Worm (Caenorhabditis elegans) whole organism, L4 larva: ENCODE measurements around the gene tbb-2.

Source experiments
- R02D3.7 ChIP-seq: fragments of 150-350 bp; sonication (generic microtip); optimal IDR thresholded peaks from 3 replicates; lab custom pipeline; 2014; ENCODE audit warnings: missing biosample characterization, missing genetic modification characterization
- T20F7.1 ChIP-seq: fragments of 200-800 bp; sonication (Bioruptor generic); optimal IDR thresholded peaks from 2 replicates; lab custom pipeline; 2018; ENCODE audit warnings: mild to moderate bottlenecking, missing genetic modification characterization, missing compliant biosample characterization
- Y105C5A.15 ChIP-seq: fragments of 200-800 bp; sonication (Bioruptor generic); IDR thresholded peaks from 2 replicates; pipeline ENCODE4 v1.3.6; 2022; ENCODE audit warnings: missing genetic modification characterization, missing compliant biosample characterization
- Y48G9A.11 ChIP-seq: fragments of 200-800 bp; sonication (Bioruptor generic); IDR thresholded peaks from 2 replicates; pipeline ENCODE4 v1.3.6; 2022; ENCODE audit warnings: missing genetic modification reagents, missing genetic modification characterization, missing compliant biosample characterization
- Y5F2A.4 ChIP-seq: fragments of 200-800 bp; sonication (Bioruptor generic); optimal IDR thresholded peaks from 2 replicates; lab custom pipeline; 2018; ENCODE audit warnings: mild to moderate bottlenecking, missing genetic modification characterization, missing compliant biosample characterization
- Y75B8A.6 ChIP-seq: fragments of 200-800 bp; sonication (Bioruptor generic); IDR thresholded peaks from 2 replicates; pipeline ENCODE4 v1.3.6; 2022; ENCODE audit warnings: missing genetic modification reagents, missing genetic modification characterization, missing compliant biosample characterization
- ZK337.2 ChIP-seq: fragments of 200-800 bp; sonication (Bioruptor generic); IDR thresholded peaks from 2 replicates; pipeline ENCODE4 v1.3.6; 2022; ENCODE audit warnings: missing genetic modification reagents, missing genetic modification characterization, missing compliant biosample characterization
- aha-1 ChIP-seq: fragments of 150-350 bp; peaks from one replicate; lab custom pipeline; 2014; ENCODE audit warnings: missing biosample characterization, missing genetic modification characterization
- attf-4 ChIP-seq: sonication (generic microtip); optimal IDR thresholded peaks from 3 replicates; lab custom pipeline; 2017; ENCODE audit warnings: missing biosample characterization, missing genetic modification characterization
- ceh-44 ChIP-seq: fragments of 200-800 bp; sonication (Bioruptor generic); IDR thresholded peaks from 2 replicates; pipeline ENCODE4 v1.3.6; 2022; ENCODE audit warnings: missing genetic modification reagents, missing genetic modification characterization, missing compliant biosample characterization
- ceh-82 ChIP-seq: sonication (generic microtip); optimal IDR thresholded peaks from 2 replicates; lab custom pipeline; 2017; ENCODE audit warnings: missing biosample characterization, missing genetic modification characterization
- ces-1 ChIP-seq: fragments of 150-350 bp; sonication (generic microtip); optimal IDR thresholded peaks from 4 replicates; lab custom pipeline; 2014; ENCODE audit warnings: missing biosample characterization, missing genetic modification reagents, missing genetic modification characterization
- ctbp-1 ChIP-seq: fragments of 200-800 bp; sonication (Bioruptor generic); IDR thresholded peaks from 2 replicates; pipeline ENCODE4 v1.3.6; 2022; ENCODE audit warnings: missing genetic modification reagents, missing genetic modification characterization, missing compliant biosample characterization
- daf-16 ChIP-seq, 3 experiments: sonication (generic microtip); optimal IDR thresholded peaks; 2 replicates each; lab custom pipeline; 2016 to 2017; ENCODE audit warnings: missing genetic modification characterization in 3 of 3, missing genetic modification reagents in 3 of 3, mild to moderate bottlenecking in 2 of 3, missing compliant biosample characterization in 2 of 3, missing biosample characterization in 1 of 3, moderate library complexity in 1 of 3
- dmd-8 ChIP-seq: fragments of 200-800 bp; sonication (Bioruptor generic); IDR thresholded peaks from 2 replicates; pipeline ENCODE4 v1.3.6; 2022; ENCODE audit warnings: missing genetic modification characterization, missing compliant biosample characterization
- egl-43 ChIP-seq: fragments of 200-800 bp; sonication (Bioruptor generic); IDR thresholded peaks from 2 replicates; pipeline ENCODE4 v1.3.6; 2022; ENCODE audit warnings: missing genetic modification reagents, missing genetic modification characterization, missing compliant biosample characterization
- hlh-30 ChIP-seq: sonication (generic microtip); optimal IDR thresholded peaks from 2 replicates; lab custom pipeline; 2017; ENCODE audit warnings: antibody characterized with exemption, mild to moderate bottlenecking, missing genetic modification characterization, missing compliant biosample characterization; ENCODE audit not compliant: insufficient read depth
- lim-7 ChIP-seq: fragments of 200-800 bp; sonication (Bioruptor generic); IDR thresholded peaks from 2 replicates; pipeline ENCODE4 v1.3.6; 2022; ENCODE audit warnings: missing genetic modification characterization, missing compliant biosample characterization
- lin-13 ChIP-seq: fragments of 150-350 bp; optimal IDR thresholded peaks from 2 replicates; lab custom pipeline; 2014; ENCODE audit warnings: missing biosample characterization, missing genetic modification reagents, missing genetic modification characterization
- lin-38 ChIP-seq: fragments of 200-800 bp; sonication (Bioruptor generic); IDR thresholded peaks from 2 replicates; pipeline ENCODE4 v1.3.6; 2022; ENCODE audit warnings: missing genetic modification reagents, missing genetic modification characterization, missing compliant biosample characterization
- lin-39 ChIP-seq: fragments of 150-350 bp; optimal IDR thresholded peaks from 2 replicates; lab custom pipeline; 2014; ENCODE audit warnings: missing biosample characterization, missing genetic modification reagents, missing genetic modification characterization
- mdl-1 ChIP-seq, 2 experiments: fragments of 150-350 bp in 1 of 2; sonication (generic microtip) in 1 of 2; optimal IDR thresholded peaks; 2 replicates each; lab custom pipeline; 2014 to 2017; ENCODE audit warnings: missing biosample characterization in 2 of 2, missing genetic modification characterization in 2 of 2
- mep-1 ChIP-seq: fragments of 150-350 bp; sonication (generic microtip); optimal IDR thresholded peaks from 3 replicates; lab custom pipeline; 2014; ENCODE audit warnings: missing biosample characterization, missing genetic modification characterization
- mxl-2 ChIP-seq: fragments of 200-800 bp; sonication (Bioruptor generic); conservative IDR thresholded peaks from 2 replicates; pipeline ENCODE4 v1.3.6; 2022; ENCODE audit warnings: missing genetic modification reagents, missing genetic modification characterization, missing compliant biosample characterization
- mxl-3 ChIP-seq: fragments of 200-800 bp; sonication (Bioruptor generic); optimal IDR thresholded peaks from 2 replicates; lab custom pipeline; 2018; ENCODE audit warnings: mild to moderate bottlenecking, missing genetic modification characterization, missing compliant biosample characterization
- nhr-111 ChIP-seq: fragments of 200-800 bp; sonication (Bioruptor generic); optimal IDR thresholded peaks from 2 replicates; lab custom pipeline; 2018; ENCODE audit warnings: mild to moderate bottlenecking, missing genetic modification characterization, missing compliant biosample characterization
- nhr-25 ChIP-seq: sonication (generic microtip); optimal IDR thresholded peaks from 2 replicates; lab custom pipeline; 2017; ENCODE audit warnings: missing genetic modification characterization, mild to moderate bottlenecking, missing compliant biosample characterization, antibody characterized with exemption, moderate library complexity, borderline replicate concordance; ENCODE audit not compliant: insufficient read depth
- nhr-41 ChIP-seq: fragments of 200-800 bp; sonication (Bioruptor generic); IDR thresholded peaks from 2 replicates; pipeline ENCODE4 v1.3.6; 2022; ENCODE audit warnings: missing genetic modification reagents, missing genetic modification characterization, missing compliant biosample characterization
- nhr-48 ChIP-seq: sonication (generic microtip); optimal IDR thresholded peaks from 2 replicates; lab custom pipeline; 2016; ENCODE audit warnings: mild to moderate bottlenecking, missing genetic modification characterization, missing compliant biosample characterization
- pha-4 ChIP-seq, 2 experiments: fragments of 150-350 bp in 1 of 2; fragments of 200-800 bp in 1 of 2; sonication (Bioruptor generic) in 1 of 2; IDR thresholded peaks in 1 of 2; optimal IDR thresholded peaks in 1 of 2; 2 replicates each; pipeline versions ENCODE4 v1.3.6 to Lab custom; 2014 to 2022; ENCODE audit warnings: missing genetic modification characterization in 2 of 2, missing genetic modification reagents in 2 of 2, missing biosample characterization in 1 of 2, missing compliant biosample characterization in 1 of 2
- php-3 ChIP-seq: fragments of 200-800 bp; sonication (Bioruptor generic); IDR thresholded peaks from 2 replicates; pipeline ENCODE4 v1.3.6; 2022; ENCODE audit warnings: missing genetic modification reagents, missing genetic modification characterization, missing compliant biosample characterization
- pqm-1 ChIP-seq: sonication (generic microtip); optimal IDR thresholded peaks from 2 replicates; lab custom pipeline; 2017; ENCODE audit warnings: missing biosample characterization, missing genetic modification characterization
- set-16 ChIP-seq: fragments of 200-800 bp; sonication (Bioruptor generic); IDR thresholded peaks from 2 replicates; pipeline ENCODE4 v1.3.6; 2022; ENCODE audit warnings: missing genetic modification reagents, missing genetic modification characterization, missing compliant biosample characterization
- snpc-1.2 ChIP-seq: fragments of 200-800 bp; sonication (Bioruptor generic); IDR thresholded peaks from 2 replicates; pipeline ENCODE4 v1.3.6; 2022; ENCODE audit warnings: missing genetic modification reagents, missing genetic modification characterization, missing compliant biosample characterization
- tag-97 ChIP-seq: fragments of 200-800 bp; sonication (Bioruptor generic); IDR thresholded peaks from 2 replicates; pipeline ENCODE4 v1.3.6; 2022; ENCODE audit warnings: missing genetic modification characterization, missing compliant biosample characterization
- unc-130 ChIP-seq: sonication (generic microtip); optimal IDR thresholded peaks from 2 replicates; lab custom pipeline; 2016; ENCODE audit warnings: missing genetic modification reagents, missing genetic modification characterization, missing compliant biosample characterization
- unc-62 ChIP-seq, 3 experiments: fragments of 150-350 bp in 1 of 3; sonication (generic microtip); optimal IDR thresholded peaks in 2 of 3; peaks in 1 of 3; 1 replicate in 1 of 3; 2 replicates in 2 of 3; lab custom pipeline; 2014 to 2017; ENCODE audit warnings: missing biosample characterization in 3 of 3, missing genetic modification characterization in 3 of 3, missing genetic modification reagents in 3 of 3, missing genotype in 1 of 3
- zfp-2 ChIP-seq: sonication (generic microtip); optimal IDR thresholded peaks from 2 replicates; lab custom pipeline; 2016; ENCODE audit warnings: mild to moderate bottlenecking, missing genetic modification characterization, missing compliant biosample characterization
- zip-2 ChIP-seq: fragments of 150-350 bp; optimal IDR thresholded peaks from 2 replicates; lab custom pipeline; 2014; ENCODE audit warnings: missing biosample characterization, missing genetic modification characterization
- ztf-11 ChIP-seq: fragments of 150-350 bp; optimal IDR thresholded peaks from 2 replicates; lab custom pipeline; 2014; ENCODE audit warnings: missing biosample characterization, missing genetic modification characterization

tbb-2 gene

DNA sequence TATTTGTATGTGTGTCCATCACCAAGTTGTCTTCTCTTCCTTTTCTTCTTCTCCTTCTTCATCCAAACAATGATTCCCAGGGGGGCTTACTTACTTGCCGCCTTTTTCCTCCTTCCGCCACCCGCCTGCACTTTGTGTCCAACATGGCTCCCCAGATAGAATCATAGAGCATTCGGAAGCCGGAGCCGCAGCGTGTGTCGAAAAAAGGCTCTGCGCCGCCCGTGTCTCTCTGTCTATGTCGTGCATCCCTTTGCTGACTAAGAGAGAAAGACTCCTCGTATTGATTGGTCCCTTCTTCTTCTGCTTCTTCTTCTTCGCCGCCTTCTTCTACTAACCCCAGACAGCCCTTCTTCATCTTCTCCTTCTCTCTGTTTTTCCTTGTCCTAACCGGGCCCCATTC is 46.3 kb upstream of the tbb-2 start (continued):
- no peak for TF ChIP-seq lim-7
- no peak for TF ChIP-seq daf-16 (GFP tag; optimal IDR thresholded peaks at IDR 0.05; lab: Kevin White, UChicago)
- no peak for TF ChIP-seq daf-16 (tag; optimal IDR thresholded peaks at IDR 0.05; lab: Kevin White, UChicago)
- TF ChIP-seq egl-43 (GFP tag; lab: Robert Waterston, UW): peak; percentile 69; the same call in 1 of the 2 replicates
- TF ChIP-seq snpc-1.2 (GFP tag; lab: Robert Waterston, UW): no peak
- no peak for TF ChIP-seq mxl-3 (GFP tag; lab: Kevin White, UChicago)
- TF ChIP-seq php-3 (GFP tag; lab: Robert Waterston, UW): no peak
- TF ChIP-seq nhr-111 (GFP tag; lab: Kevin White, UChicago): no peak
- no peak for TF ChIP-seq unc-130 (GFP tag; lab: Kevin White, UChicago)
- TF ChIP-seq ZK337.2 (GFP tag; lab: Robert Waterston, UW): no peak
- no peak for TF ChIP-seq ces-1
- TF ChIP-seq lin-39 (tag; lab: Kevin White, UChicago): no peak
- TF ChIP-seq aha-1 (tag; lab: Kevin White, UChicago): peak; percentile 80
- TF ChIP-seq Y105C5A.15 (GFP tag; lab: Robert Waterston, UW): no peak
- no peak for TF ChIP-seq ceh-82
- TF ChIP-seq Y48G9A.11 (GFP tag; lab: Robert Waterston, UW): no peak
- peak in 1 of 2 experiments; percentile 79 for TF ChIP-seq unc-62 (GFP tag; optimal IDR thresholded peaks at IDR 0.05 in 1 of 2; lab: Kevin White, UChicago)
- no peak for TF ChIP-seq unc-62 (tag; optimal IDR thresholded peaks at IDR 0.05; lab: Kevin White, UChicago)
- TF ChIP-seq ceh-44: no peak
- 0 out of 2 replicates have a peak, but pooled peaks have one; percentile 50 for TF ChIP-seq ctbp-1 (GFP tag; lab: Robert Waterston, UW)
- no peak for TF ChIP-seq Y75B8A.6 (GFP tag; lab: Robert Waterston, UW)
- TF ChIP-seq T20F7.1 (GFP tag; lab: Kevin White, UChicago): no peak
- TF ChIP-seq Y5F2A.4: no peak
- no peak for TF ChIP-seq pqm-1 (tag; lab: Kevin White, UChicago)
- TF ChIP-seq R02D3.7 (tag; lab: Kevin White, UChicago): no peak
- no peak for TF ChIP-seq nhr-48
- peak; percentile 54 for TF ChIP-seq mep-1 (tag; lab: Kevin White, UChicago)
- TF ChIP-seq zfp-2 (tag; lab: Kevin White, UChicago): no peak
- TF ChIP-seq pha-4 (GFP tag; IDR thresholded peaks at IDR 0.05; lab: Robert Waterston, UW): no peak
- TF ChIP-seq pha-4 (tag; optimal IDR thresholded peaks at IDR 0.05; lab: Kevin White, UChicago): no peak
- no peak for TF ChIP-seq nhr-41 (GFP tag; lab: Robert Waterston, UW)

DNA sequence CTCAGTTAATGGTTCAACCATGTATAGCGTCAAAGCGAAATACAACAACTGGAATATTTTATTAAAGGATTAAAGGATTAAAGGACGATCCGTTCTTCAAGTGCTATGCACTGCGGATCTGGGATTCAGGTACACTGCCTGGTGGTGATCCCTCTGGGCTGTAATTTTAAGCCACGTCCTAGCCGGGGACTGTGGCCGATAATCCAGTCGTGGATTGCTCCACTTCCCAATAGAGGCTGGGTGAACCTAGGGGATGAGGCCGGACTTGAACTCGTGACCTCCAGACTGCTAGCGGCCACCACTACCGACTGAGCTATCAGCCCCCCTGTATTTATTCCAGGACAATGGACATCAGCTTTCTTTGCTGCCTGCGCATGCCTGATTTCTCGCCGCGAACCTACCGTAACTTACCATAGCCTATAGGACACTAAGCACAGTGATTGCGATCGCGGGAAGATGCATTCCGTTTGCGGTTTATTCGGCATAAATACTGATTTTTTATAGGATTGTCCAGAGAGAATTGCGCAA is 43.5 kb upstream of the tbb-2 start:
- TF ChIP-seq Y48G9A.11 (GFP tag; lab: Robert Waterston, UW): peak; percentile 40; the same call in 1 of the 2 replicates
- TF ChIP-seq dmd-8 (GFP tag; lab: Robert Waterston, UW): 0 out of 2 replicates have a peak, but pooled peaks have one; percentile 63
- 0 out of 2 replicates have a peak, but pooled peaks have one; percentile 34 for TF ChIP-seq egl-43 (GFP tag; lab: Robert Waterston, UW)
- TF ChIP-seq lin-38 (GFP tag; lab: Robert Waterston, UW): peak; percentile 39
- TF ChIP-seq lim-7: peak; percentile 61; the same call in 1 of the 2 replicates
- peak; percentile 52 for TF ChIP-seq set-16 (GFP tag; lab: Robert Waterston, UW)

DNA sequence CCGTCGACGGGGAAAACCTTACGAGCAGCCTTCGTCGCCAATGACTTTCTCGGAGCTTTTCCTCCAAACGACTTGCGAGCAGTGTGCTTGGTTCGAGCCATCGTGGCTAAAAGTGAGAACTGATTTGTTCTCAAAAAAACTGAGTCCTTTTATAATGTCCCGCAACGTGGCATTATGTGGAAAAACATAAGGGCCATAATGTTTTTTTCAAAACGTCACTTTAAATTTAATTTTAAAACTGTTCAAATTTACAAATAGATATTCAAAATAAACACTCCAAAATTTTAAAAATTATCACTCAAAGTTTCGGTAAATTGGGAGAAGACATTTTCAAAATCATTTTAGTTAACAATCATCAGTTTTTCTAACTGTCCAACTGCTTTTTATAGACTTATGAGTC is 42.6 kb upstream of the tbb-2 start, which contains the start of gene his-70:
TSS of gene his-70 (minus strand) at position 101 of the 400 bp plus-strand sequence.
- TF ChIP-seq attf-4: no peak
- no peak for TF ChIP-seq lim-7
- no peak for TF ChIP-seq ztf-11
- TF ChIP-seq zip-2 (tag; lab: Kevin White, UChicago): no peak
- TF ChIP-seq ctbp-1 (GFP tag; lab: Robert Waterston, UW): no peak
- no peak for TF ChIP-seq lin-13 (GFP tag; lab: Kevin White, UChicago)
- TF ChIP-seq tag-97: no peak
- no peak for TF ChIP-seq mdl-1 (tag; optimal IDR thresholded peaks at IDR 0.05; lab: Kevin White, UChicago)
- TF ChIP-seq hlh-30 (tag; lab: Kevin White, UChicago): no peak
- no peak for TF ChIP-seq nhr-25
- TF ChIP-seq mxl-2 (GFP tag; lab: Robert Waterston, UW): no peak
- TF ChIP-seq Y105C5A.15 (GFP tag; lab: Robert Waterston, UW): no peak
- TF ChIP-seq snpc-1.2 (GFP tag; lab: Robert Waterston, UW): no peak
- no peak for TF ChIP-seq pha-4 (GFP tag; IDR thresholded peaks at IDR 0.05; lab: Robert Waterston, UW)
- TF ChIP-seq pha-4 (tag; optimal IDR thresholded peaks at IDR 0.05; lab: Kevin White, UChicago): no peak
- TF ChIP-seq unc-130 (GFP tag; lab: Kevin White, UChicago): no peak
- TF ChIP-seq, all 104 proteins: peak for 0
